Fruit fly (Drosophila melanogaster): ENCODE results near the gene wake.

Gene wake

dm6 chr3R:22690311-22690710 is 50.7 kb downstream of the wake start, which contains the start of the genes wfs1 and Nup133 (continued):
- TF ChIP-seq en (GFP tag; optimal IDR thresholded peaks at IDR 0.05) (no peak), Mad (GFP tag; optimal IDR thresholded peaks at IDR 0.05) (no peak), gsb-n (tag; optimal IDR thresholded peaks at IDR 0.05) (peak; percentile 78), CG9215 (GFP tag; IDR thresholded peaks at IDR 0.05) (peak; percentile 64), CG16813 (GFP tag; IDR thresholded peaks at IDR 0.05; ENCODE audit: partially characterized antibody) (peak; percentile 87), BEAF-32 (GFP tag; optimal IDR thresholded peaks at IDR 0.05) (peak; percentile 81), CG17568 (GFP tag; optimal IDR thresholded peaks at IDR 0.05) (no peak), CG12769 (tag; optimal IDR thresholded peaks at IDR 0.05) (no peak), CG14050 (GFP tag; IDR thresholded peaks at IDR 0.05) (peak; percentile 46; the same call in 1 of the 3 replicates), CG3995 (GFP tag; optimal IDR thresholded peaks at IDR 0.05) (peak; percentile 97), gcm (GFP tag; optimal IDR thresholded peaks at IDR 0.05) (no peak), Bteb2 (GFP tag; optimal IDR thresholded peaks at IDR 0.05) (no peak), Hey (tag; optimal IDR thresholded peaks at IDR 0.05) (no peak), gcm2 (GFP tag; optimal IDR thresholded peaks at IDR 0.05) (no peak), CG2116 (GFP tag; optimal IDR thresholded peaks at IDR 0.05) (peak; percentile 88), CG6683 (GFP tag; optimal IDR thresholded peaks at IDR 0.05) (no peak), CG8478 (optimal IDR thresholded peaks at IDR 0.05) (no peak), sna (GFP tag; IDR thresholded peaks at IDR 0.05; ENCODE audit: partially characterized antibody) (peak; percentile 97), ind (GFP tag; optimal IDR thresholded peaks at IDR 0.05) (peak; percentile 72), CG12236 (GFP tag; optimal IDR thresholded peaks at IDR 0.05) (no peak), tx (GFP tag; optimal IDR thresholded peaks at IDR 0.05) (no peak), CG3065 (GFP tag; optimal IDR thresholded peaks at IDR 0.05) (peak; percentile 34), pum (GFP tag; optimal IDR thresholded peaks at IDR 0.05) (no peak), CG7928 (GFP tag; optimal IDR thresholded peaks at IDR 0.05) (peak; percentile 5), D (optimal IDR thresholded peaks at IDR 0.05) (no peak), D (GFP tag; optimal IDR thresholded peaks at IDR 0.05) (peak; percentile 60), wek (GFP tag; optimal IDR thresholded peaks at IDR 0.05) (no peak), Hand (GFP tag; optimal IDR thresholded peaks at IDR 0.05) (no peak), CG15269 (tag; optimal IDR thresholded peaks at IDR 0.05) (no peak), sqz (GFP tag; optimal IDR thresholded peaks at IDR 0.05) (no peak), danr (GFP tag; IDR thresholded peaks at IDR 0.05) (no peak), Meics (GFP tag; optimal IDR thresholded peaks at IDR 0.05) (peak; percentile 76), fd96Cb (tag; optimal IDR thresholded peaks at IDR 0.05) (peak; percentile 73), NK7.1 (GFP tag; optimal IDR thresholded peaks at IDR 0.05) (no peak), Fer3 (tag; optimal IDR thresholded peaks at IDR 0.05) (peak; percentile 81), CG12104 (GFP tag; optimal IDR thresholded peaks at IDR 0.05) (peak; percentile 35), psq (GFP tag; optimal IDR thresholded peaks at IDR 0.05) (peak; percentile 19), lov (optimal IDR thresholded peaks at IDR 0.05) (no peak), lov (GFP tag; IDR thresholded peaks at IDR 0.05) (no peak), CG6791 (GFP tag; IDR thresholded peaks at IDR 0.05; ENCODE audit: partially characterized antibody) (peak; percentile 79), lab (GFP tag; optimal IDR thresholded peaks at IDR 0.05) (no peak), CG11504 (tag; optimal IDR thresholded peaks at IDR 0.05) (no peak), CG17385 (GFP tag; optimal IDR thresholded peaks at IDR 0.05) (no peak), CG7839 (tag; optimal IDR thresholded peaks at IDR 0.05) (no peak), Vsx1 (GFP tag; optimal IDR thresholded peaks at IDR 0.05) (no peak), HmgZ (tag; optimal IDR thresholded peaks at IDR 0.05) (peak; percentile 79), CG14667 (GFP tag; IDR thresholded peaks at IDR 0.05) (0 out of 2 replicates have a peak, but pooled peaks have one; percentile 7), CG9876 (GFP tag; optimal IDR thresholded peaks at IDR 0.05) (no peak), CG7987 (GFP tag; optimal IDR thresholded peaks at IDR 0.05) (peak; percentile 45), Usf (GFP tag; optimal IDR thresholded peaks at IDR 0.05) (peak; percentile 46), CG1233 (GFP tag; optimal IDR thresholded peaks at IDR 0.05) (peak; percentile 69)
